Fruit fly (Drosophila melanogaster) whole organism, larva: ENCODE measurements around the gene CG4199.

ENCODE experiments used
- noc ChIP-seq: fragments of 200-800 bp; sonication (Bioruptor generic); optimal IDR thresholded peaks from 3 replicates; lab custom pipeline; 2019; ENCODE audit warnings: missing biosample characterization, mild to moderate bottlenecking, missing genetic modification characterization, moderate library complexity

CG4199 gene

DNA sequence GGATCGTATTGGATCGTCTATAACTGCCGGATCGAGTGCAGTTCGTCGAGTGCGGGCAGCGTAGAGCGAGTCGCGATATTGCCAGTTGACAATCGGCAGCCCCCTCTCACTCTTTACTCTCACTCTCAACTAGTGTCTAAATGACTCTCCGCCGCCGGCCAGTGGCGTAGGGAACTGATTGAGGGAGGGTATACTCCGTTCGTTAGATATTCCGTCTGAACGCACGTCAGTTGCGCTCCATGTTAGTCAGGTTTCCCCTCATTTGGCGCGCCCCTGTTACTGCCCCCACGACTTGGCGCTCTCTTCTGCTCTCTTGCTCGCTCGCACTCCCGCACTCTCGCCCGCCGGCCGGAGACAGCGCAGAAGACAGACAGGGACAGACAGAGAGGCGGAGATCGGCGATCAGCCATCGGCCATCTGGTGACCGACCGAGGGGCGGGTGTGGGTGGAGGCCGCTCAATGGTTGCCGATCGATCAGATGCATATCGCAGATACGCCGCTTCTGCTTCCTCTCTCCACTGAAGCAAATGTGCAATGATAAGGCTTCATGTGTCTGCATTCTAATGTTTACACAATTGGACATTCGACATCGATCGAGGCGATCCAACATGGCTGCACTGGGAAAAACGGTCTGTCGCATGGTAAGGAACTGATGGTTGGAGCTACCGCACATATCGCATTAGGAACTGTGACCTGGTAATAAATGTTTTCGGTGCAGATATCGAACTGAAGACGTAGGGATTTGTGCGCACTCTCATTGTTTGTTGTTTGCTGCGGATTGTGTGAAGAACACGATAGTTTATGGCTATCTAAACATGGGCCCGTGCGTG, 23.0 kb downstream of the CG4199 start, which contains the start of gene moody:
Gene moody, minus strand, starts transcription at position 51 of the 830 bp plus-strand sequence.
- TF ChIP-seq noc, result peak; percentile 96

DNA sequence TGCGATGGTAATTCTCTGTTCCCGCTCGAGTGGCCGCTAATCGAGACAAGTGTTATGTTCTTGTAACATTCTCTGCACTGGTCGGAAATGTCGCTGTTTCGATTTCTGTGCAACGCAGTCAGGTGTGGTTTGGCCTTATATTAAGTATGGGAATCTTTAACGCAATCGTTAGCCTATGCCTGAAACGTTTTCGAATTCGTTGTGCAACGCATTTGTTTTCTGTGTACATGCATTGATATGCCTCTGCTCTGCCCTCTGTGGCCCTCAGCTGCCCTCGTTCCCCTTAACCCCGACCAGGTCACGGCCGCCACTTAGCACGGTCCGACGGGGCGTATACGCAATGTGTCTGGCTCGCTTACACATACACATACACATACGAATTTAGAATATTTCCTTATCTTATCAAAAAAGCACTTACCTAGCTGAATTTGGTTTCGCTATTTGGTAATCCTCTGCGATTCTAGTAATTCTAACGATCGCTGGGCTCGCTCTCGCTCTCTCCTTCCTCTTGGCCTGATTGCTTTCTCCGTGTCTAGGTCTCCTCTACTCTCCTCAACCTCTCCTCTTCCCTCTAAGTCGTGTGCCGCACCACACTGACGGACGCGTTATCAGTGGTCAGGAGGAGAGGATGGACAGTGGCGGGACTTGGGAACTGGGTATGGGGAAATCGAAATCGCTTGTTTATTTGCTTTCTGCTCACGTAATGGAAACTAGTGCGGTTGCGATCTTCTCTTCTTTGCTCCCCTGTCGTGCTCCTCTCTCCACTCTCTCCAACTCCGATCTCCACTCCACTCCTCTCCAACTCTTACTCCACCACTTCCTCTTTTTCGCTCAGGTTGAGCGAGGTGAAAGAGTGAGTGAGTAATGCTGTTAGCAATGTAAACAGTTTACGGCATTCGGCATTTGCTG, 24.3 kb downstream of the CG4199 start:
- TF ChIP-seq noc, result peak; percentile 30

dm6 chrX:2043660-2044397, 29.5 kb downstream of the CG4199 start, which contains the start of gene CG4325:
Gene CG4325 (minus strand): TSS chrX:2043818.
- no peak for TF ChIP-seq noc

dm6 chrX:2041981-2042847, 31.1 kb downstream of the CG4199 start, which contains the start of the genes Actn and usp:
Gene Actn (minus strand): TSS chrX:2042311.
Gene usp (minus strand): TSS chrX:2042311.
- TF ChIP-seq noc, result no peak

- peak; percentile 65 for TF ChIP-seq noc
Measured at dm6 chrX:2041312-2041918, 31.9 kb downstream of the CG4199 start, which contains the start of gene CG4313. Gene CG4313 (plus strand): TSS chrX:2041868.

DNA sequence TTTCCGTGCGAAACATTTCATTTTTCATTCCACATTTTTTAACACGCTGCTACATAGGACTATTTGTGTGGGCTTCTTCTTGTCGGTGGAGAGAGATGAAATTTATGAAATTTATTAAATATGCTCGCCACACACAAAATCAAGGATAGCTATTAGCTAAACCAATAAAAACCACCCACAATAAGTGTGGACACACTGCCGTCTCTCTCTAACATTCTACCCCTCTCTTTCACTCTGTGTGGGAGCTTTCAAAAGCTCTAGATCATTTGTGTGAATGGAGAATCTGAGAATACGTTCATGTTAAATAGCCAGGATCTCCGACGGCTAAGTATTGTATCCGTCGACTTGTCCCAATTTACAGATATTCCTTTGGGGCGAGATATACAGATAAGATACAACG, 35.7 kb downstream of the CG4199 start:
- no peak for TF ChIP-seq noc

DNA sequence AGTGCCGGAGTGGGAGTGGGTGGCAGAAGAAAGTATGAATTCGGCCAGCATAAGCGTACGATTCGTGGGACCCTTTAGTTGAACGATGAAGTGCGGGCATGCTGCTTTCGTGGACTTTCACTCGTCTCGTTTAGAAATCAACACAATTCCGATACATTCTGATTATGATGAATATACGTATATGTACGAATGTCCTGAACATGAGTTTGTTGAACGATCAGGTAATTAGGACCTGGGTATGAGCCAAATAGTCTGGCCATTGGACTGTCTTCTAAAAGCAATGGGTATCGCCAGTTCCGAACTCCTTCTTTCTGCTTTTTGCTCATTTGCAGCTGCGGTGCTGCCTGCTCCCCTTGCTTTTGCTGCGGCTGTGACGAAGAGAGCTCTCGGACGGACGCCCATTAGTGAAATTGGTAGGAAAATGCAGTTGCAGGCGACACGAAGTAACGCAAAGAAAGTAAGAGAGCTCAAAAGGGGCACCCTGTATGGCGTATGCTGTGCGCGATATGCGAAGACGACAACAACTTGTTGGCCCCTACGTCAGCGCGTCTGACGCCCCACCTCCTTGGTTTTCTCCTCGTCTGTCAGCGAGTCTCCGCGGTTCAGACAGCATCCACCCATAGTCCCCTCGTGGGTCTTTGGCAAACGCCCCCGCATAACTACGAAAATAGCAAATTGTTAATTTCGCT, 36.3 kb downstream of the CG4199 start:
- TF ChIP-seq noc, result peak; percentile 8

DNA sequence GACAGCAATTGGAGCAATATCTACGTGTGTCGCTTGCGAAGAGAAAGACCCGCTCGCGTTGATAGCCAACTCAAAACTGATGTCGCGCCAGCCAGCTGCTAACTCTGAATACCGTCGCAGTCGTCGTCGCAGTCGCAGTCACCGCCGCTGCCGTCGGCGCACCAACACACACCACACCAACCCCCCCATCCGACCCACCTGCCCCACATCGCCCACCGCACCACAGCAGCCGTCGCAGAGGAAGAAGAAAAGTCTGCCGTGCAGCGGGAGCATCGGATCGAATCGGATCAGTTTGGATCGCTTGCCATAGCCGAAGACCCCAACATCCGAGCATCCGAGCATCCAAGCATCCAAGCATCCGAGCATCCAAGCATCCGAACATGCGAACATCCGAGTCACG, 36.9 kb downstream of the CG4199 start:
- TF ChIP-seq noc, result no peak

- TF ChIP-seq noc, result no peak
Measured at dm6 chrX:2032821-2033436, 40.4 kb downstream of the CG4199 start.

DNA sequence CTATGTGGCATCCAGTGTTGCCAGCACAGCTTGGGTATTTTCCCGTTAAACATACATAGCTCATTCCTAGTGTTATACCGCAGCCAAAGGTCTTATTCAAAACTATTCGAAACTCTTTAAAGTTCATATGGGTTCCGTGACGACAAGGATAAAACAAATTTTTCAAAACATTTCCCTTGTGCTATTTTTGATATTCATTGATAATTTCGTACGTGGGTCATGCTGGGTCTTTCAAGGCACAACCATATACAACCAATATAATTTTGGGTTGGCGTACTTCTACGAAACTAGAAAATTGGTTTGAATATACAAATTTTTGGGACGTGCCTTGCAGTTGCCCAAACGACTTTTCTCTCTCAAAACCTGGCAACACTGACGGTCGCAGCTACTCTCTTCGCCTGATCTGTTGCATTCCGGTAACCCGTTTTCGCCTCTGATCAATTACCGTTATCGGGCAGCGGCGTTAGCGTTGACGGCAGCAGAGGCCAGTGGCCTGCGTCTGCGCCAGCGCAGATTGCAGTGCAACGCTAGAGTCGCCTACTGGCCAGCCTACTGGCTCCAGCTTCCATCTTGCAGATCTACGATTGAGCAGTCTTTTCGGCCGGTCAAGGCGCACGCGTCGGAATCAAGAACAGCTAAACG, 41.0 kb downstream of the CG4199 start:
- no peak for TF ChIP-seq noc

dm6 chrX:2031308-2031707, 42.0 kb downstream of the CG4199 start:
- TF ChIP-seq noc, result no peak

DNA sequence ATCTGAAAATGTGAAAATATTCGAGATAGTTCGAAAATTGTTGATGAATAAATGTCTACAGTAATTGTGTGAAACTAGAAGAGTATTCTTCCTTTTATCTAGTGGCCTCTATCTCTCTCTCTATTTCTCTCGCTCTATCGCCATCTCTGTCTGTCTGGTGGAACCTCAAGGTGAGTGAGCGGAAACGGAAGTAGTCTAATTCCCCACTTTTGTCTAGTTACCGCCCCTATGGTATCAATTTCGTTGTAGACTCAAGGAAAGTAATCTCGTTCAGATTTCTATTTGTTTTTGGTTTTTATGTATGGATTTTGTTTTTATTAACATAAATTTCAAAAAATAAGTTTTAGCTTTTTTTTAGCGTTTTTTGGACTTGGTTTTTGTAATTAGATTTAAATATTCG, 48.5 kb downstream of the CG4199 start:
- no peak for TF ChIP-seq noc
